Fruit fly (Drosophila melanogaster) whole organism, wandering third instar larva: ENCODE data around the gene CG1958.

Experiments
- Abd-B ChIP-seq: fragments of >200 bp; optimal IDR thresholded peaks from 2 replicates; lab custom pipeline; 2017; ENCODE audit warnings: missing biosample characterization, missing genetic modification characterization
- CG32264 ChIP-seq: fragments of 200-800 bp; sonication (Bioruptor generic); optimal IDR thresholded peaks from 2 replicates; lab custom pipeline; 2016; ENCODE audit warnings: missing biosample characterization, missing genetic modification characterization
- CG9705 ChIP-seq: fragments of 200-800 bp; sonication (Bioruptor generic); optimal IDR thresholded peaks from 2 replicates; lab custom pipeline; 2018; ENCODE audit warnings: missing biosample characterization, mild to moderate bottlenecking, missing genetic modification characterization
- CrebA ChIP-seq: fragments of 200-800 bp; sonication (Bioruptor generic); optimal IDR thresholded peaks from 2 replicates; lab custom pipeline; 2016; ENCODE audit warnings: missing biosample characterization, mild to moderate bottlenecking, missing genetic modification characterization, borderline replicate concordance
- Dfd ChIP-seq: fragments of >200 bp; optimal IDR thresholded peaks from 2 replicates; lab custom pipeline; 2017; ENCODE audit warnings: missing biosample characterization, missing genetic modification characterization
- Dif ChIP-seq: fragments of 200-275, 200-300 bp; sonication (Bioruptor generic); optimal IDR thresholded peaks from 2 replicates; lab custom pipeline; 2018; ENCODE audit warnings: missing biosample characterization, missing genetic modification characterization; ENCODE audit not compliant: partially characterized antibody
- GATAd ChIP-seq: sonication (Bioruptor generic); optimal IDR thresholded peaks from 2 replicates; lab custom pipeline; 2016; ENCODE audit warnings: missing biosample characterization, missing genetic modification characterization
- HLH106 ChIP-seq: fragments of 200-800 bp; optimal IDR thresholded peaks from 3 replicates; lab custom pipeline; 2019; ENCODE audit warnings: missing biosample characterization, mild to moderate bottlenecking, missing genetic modification characterization, moderate library complexity
- Hnf4 ChIP-seq: fragments of 200-800 bp; sonication (Bioruptor generic); optimal IDR thresholded peaks from 2 replicates; lab custom pipeline; 2016; ENCODE audit warnings: missing biosample characterization, mild to moderate bottlenecking, missing genetic modification characterization
- Hr78 ChIP-seq: fragments of >200 bp; optimal IDR thresholded peaks from 2 replicates; lab custom pipeline; 2017; ENCODE audit warnings: missing biosample characterization, missing genetic modification characterization
- Hr83 ChIP-seq: fragments of 200-300 bp; sonication (Bioruptor generic); optimal IDR thresholded peaks from 2 replicates; lab custom pipeline; 2016; ENCODE audit warnings: missing biosample characterization, mild to moderate bottlenecking, missing genetic modification characterization, moderate library complexity; ENCODE audit not compliant: poor library complexity, severe bottlenecking
- Jra ChIP-seq: sonication (Bioruptor generic); optimal IDR thresholded peaks from 2 replicates; lab custom pipeline; 2016; ENCODE audit warnings: missing biosample characterization, missing genetic modification characterization
- Myc ChIP-seq: fragments of >200 bp; optimal IDR thresholded peaks from 2 replicates; lab custom pipeline; 2017
- OdsH ChIP-seq: fragments of 200-800 bp; sonication (Bioruptor generic); optimal IDR thresholded peaks from 2 replicates; lab custom pipeline; 2016; ENCODE audit warnings: missing biosample characterization, mild to moderate bottlenecking, missing genetic modification characterization
- Rel ChIP-seq, 2 experiments: fragments of 200-800 bp; sonication (Bioruptor generic) in 1 of 2; optimal IDR thresholded peaks; 2 replicates in 1 of 2; 3 replicates in 1 of 2; lab custom pipeline; 2016 to 2019; ENCODE audit warnings: mild to moderate bottlenecking in 2 of 2, missing biosample characterization in 2 of 2, missing genetic modification characterization in 2 of 2, moderate library complexity in 1 of 2
- Sp1 ChIP-seq: fragments of 200-800 bp; sonication (Bioruptor generic); optimal IDR thresholded peaks from 3 replicates; lab custom pipeline; 2019; ENCODE audit warnings: missing biosample characterization, mild to moderate bottlenecking, missing genetic modification characterization, moderate library complexity
- Vsx2 ChIP-seq: fragments of 200-300, 225-300 bp; sonication (Bioruptor generic); optimal IDR thresholded peaks from 2 replicates; lab custom pipeline; 2018; ENCODE audit warnings: missing biosample characterization, missing genetic modification characterization; ENCODE audit not compliant: partially characterized antibody
- br ChIP-seq: fragments of 200-800 bp; sonication (Bioruptor generic); optimal IDR thresholded peaks from 2 replicates; lab custom pipeline; 2016; ENCODE audit warnings: missing biosample characterization, missing genetic modification characterization
- dl ChIP-seq, 2 experiments: fragments of 175-275, 200-275 bp in 1 of 2; fragments of 200-275 bp in 1 of 2; sonication (Bioruptor generic); optimal IDR thresholded peaks; lab custom pipeline; 2018; ENCODE audit warnings: mild to moderate bottlenecking in 2 of 2, missing biosample characterization in 2 of 2, missing genetic modification characterization in 2 of 2, moderate library complexity in 2 of 2; ENCODE audit not compliant: partially characterized antibody in 2 of 2, insufficient read depth in 1 of 2
- dmrt93B ChIP-seq: fragments of 200-800 bp; sonication (Bioruptor generic); optimal IDR thresholded peaks from 2 replicates; lab custom pipeline; 2018; ENCODE audit warnings: missing biosample characterization, mild to moderate bottlenecking, missing genetic modification characterization
- dsf ChIP-seq: sonication (Bioruptor generic); optimal IDR thresholded peaks from 2 replicates; lab custom pipeline; 2016; ENCODE audit warnings: missing biosample characterization, missing genetic modification characterization, borderline replicate concordance
- ey ChIP-seq: fragments of 200-800 bp; sonication (Bioruptor generic); optimal IDR thresholded peaks from 2 replicates; lab custom pipeline; 2016; ENCODE audit warnings: missing biosample characterization, missing genetic modification characterization
- foxo ChIP-seq, 2 experiments: fragments of 200-800 bp; sonication (Bioruptor generic); optimal IDR thresholded peaks; 2 replicates in 1 of 2; 3 replicates in 1 of 2; lab custom pipeline; 2016 to 2017; ENCODE audit warnings: missing biosample characterization in 2 of 2, missing genetic modification characterization in 2 of 2
- fru ChIP-seq: fragments of 200-800 bp; sonication (Bioruptor generic); optimal IDR thresholded peaks from 3 replicates; lab custom pipeline; 2016; ENCODE audit warnings: missing biosample characterization, mild to moderate bottlenecking, missing genetic modification characterization
- h ChIP-seq: fragments of 200-800 bp; sonication (Bioruptor generic); optimal IDR thresholded peaks from 3 replicates; lab custom pipeline; 2016; ENCODE audit warnings: missing biosample characterization, mild to moderate bottlenecking, missing genetic modification characterization
- jim ChIP-seq: fragments of 175-275, 200-325 bp; sonication (Bioruptor generic); optimal IDR thresholded peaks from 2 replicates; lab custom pipeline; 2016; ENCODE audit warnings: missing biosample characterization, mild to moderate bottlenecking, missing genetic modification characterization
- lola ChIP-seq: fragments of >200 bp; optimal IDR thresholded peaks from 2 replicates; lab custom pipeline; 2017; ENCODE audit warnings: missing biosample characterization, missing genetic modification characterization
- psq ChIP-seq: fragments of 200-800 bp; sonication (Bioruptor generic); optimal IDR thresholded peaks from 3 replicates; lab custom pipeline; 2017; ENCODE audit warnings: missing biosample characterization, mild to moderate bottlenecking, missing genetic modification characterization, moderate library complexity
- rgr ChIP-seq: fragments of 200-800 bp; sonication (Bioruptor generic); optimal IDR thresholded peaks from 3 replicates; lab custom pipeline; 2016; ENCODE audit warnings: missing biosample characterization, mild to moderate bottlenecking, missing genetic modification characterization
- sage ChIP-seq: fragments of 200-800 bp; sonication (Bioruptor generic); optimal IDR thresholded peaks from 2 replicates; lab custom pipeline; 2016; ENCODE audit warnings: missing biosample characterization, mild to moderate bottlenecking, missing genetic modification characterization
- sv ChIP-seq: fragments of 200-800 bp; sonication (Bioruptor generic); optimal IDR thresholded peaks from 3 replicates; lab custom pipeline; 2016; ENCODE audit warnings: missing biosample characterization, missing genetic modification characterization
- tai ChIP-seq: sonication (Bioruptor generic); optimal IDR thresholded peaks from 2 replicates; lab custom pipeline; 2016; ENCODE audit warnings: missing biosample characterization, missing genetic modification characterization
- woc ChIP-seq: sonication (Bioruptor generic); optimal IDR thresholded peaks from 2 replicates; lab custom pipeline; 2016; ENCODE audit warnings: missing biosample characterization, mild to moderate bottlenecking, missing genetic modification characterization

CG1958 gene

DNA sequence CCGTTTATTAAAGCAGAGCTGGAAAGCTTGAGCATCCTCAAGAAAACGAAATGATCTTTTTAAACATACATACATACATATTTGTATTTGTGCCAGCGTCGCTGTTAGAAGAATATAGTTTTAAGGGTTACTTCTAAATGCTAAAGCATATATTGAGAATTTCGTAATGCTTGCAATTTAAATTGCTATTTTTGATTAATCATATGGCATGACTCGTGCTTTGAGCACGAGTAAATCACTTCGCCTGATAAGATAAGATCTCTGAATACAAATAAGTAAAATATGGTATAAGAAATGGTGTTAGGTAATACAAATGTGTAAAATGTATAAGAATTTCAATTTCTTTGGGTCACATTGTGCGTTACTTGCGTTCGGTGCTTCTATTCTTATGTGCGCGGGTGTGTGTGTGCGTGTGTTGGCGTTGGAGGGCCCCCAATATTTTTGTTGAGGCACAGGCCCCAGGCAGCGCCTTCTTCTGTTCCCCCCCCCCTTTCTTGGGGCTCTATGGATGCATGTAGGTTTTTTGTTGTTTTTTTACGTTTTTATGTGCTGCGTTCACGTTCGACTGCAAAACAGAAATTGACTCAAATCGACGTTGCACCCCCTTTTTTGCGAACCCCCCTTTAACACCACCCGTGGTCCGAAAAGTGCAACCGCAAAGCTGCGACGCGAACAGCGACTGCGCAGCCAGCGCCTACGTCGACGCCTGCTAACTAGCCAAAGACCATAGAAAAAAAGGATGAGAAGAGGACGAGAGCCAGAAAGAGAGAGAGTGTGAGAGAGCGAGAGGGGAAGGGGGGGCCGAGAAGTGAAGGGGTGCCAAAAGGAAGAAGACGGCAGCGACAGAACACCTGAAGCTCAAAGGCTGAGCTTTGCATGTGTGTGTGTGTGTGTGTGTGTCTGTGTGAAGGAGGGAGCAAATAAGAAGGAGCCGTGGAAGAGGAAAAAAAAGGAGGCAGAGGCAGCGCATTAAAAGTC, 34.9 kb downstream of the CG1958 start (continued):
- TF ChIP-seq dsf (GFP tag; lab: Kevin White, UChicago) (no peak), Dfd (peak; percentile 37)
- TF ChIP-seq, all 38 proteins: peak for 22

DNA sequence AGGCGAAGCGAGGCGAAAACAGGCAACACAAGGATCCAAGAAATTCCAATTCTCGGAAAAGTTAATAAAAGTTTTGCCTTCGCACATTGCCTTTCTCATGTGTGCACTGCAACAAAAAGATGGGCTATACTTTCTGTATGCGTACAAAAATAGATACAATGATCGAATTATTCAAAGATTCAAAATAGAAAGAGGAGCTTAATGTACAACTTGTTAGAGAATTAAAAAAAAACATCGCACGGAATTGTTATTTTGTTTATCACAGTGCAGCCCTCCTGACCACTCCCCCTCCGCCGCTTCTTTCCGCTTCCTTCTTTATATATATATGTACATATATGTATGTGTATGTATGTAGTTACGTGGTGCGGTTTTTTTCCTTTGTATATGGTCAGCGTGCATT, 35.6 kb downstream of the CG1958 start:
- TF ChIP-seq rgr (GFP tag; lab: Kevin White, UChicago) (peak; percentile 91), Hnf4 (GFP tag; lab: Kevin White, UChicago) (peak; percentile 90), CG32264 (GFP tag; lab: Kevin White, UChicago) (peak; percentile 68), fru (GFP tag; lab: Kevin White, UChicago) (peak; percentile 95), Rel (GFP tag; optimal IDR thresholded peaks at IDR 0.05; lab: Kevin White, UChicago) (peak; percentile 19), Rel (tag; optimal IDR thresholded peaks at IDR 0.05; lab: Kevin White, UChicago) (peak; percentile 41), woc (GFP tag; lab: Kevin White, UChicago) (peak; percentile 73), Hr78 (GFP tag; lab: Kevin White, UChicago) (no peak), Sp1 (GFP tag; lab: Kevin White, UChicago) (peak; percentile 93), dsf (GFP tag; lab: Kevin White, UChicago) (peak; percentile 73), dmrt93B (GFP tag; lab: Kevin White, UChicago) (peak; percentile 88), h (GFP tag; lab: Kevin White, UChicago) (peak; percentile 93), HLH106 (tag; lab: Kevin White, UChicago) (peak; percentile 87), foxo (GFP tag; optimal IDR thresholded peaks at IDR 0.05; lab: Kevin White, UChicago) (peak in 1 of 2 experiments; percentile 94), GATAd (GFP tag; lab: Kevin White, UChicago) (peak; percentile 5), tai (GFP tag; lab: Kevin White, UChicago) (peak; percentile 89), br (GFP tag; lab: Kevin White, UChicago) (peak; percentile 88), Dif (GFP tag; lab: Kevin White, UChicago) (no peak), sage (GFP tag; lab: Kevin White, UChicago) (peak; percentile 86), OdsH (GFP tag; lab: Kevin White, UChicago) (peak; percentile 89), Abd-B (GFP tag; lab: Kevin White, UChicago) (no peak), Vsx2 (GFP tag; lab: Kevin White, UChicago) (no peak), psq (GFP tag; lab: Kevin White, UChicago) (peak; percentile 80), Jra (GFP tag; lab: Kevin White, UChicago) (peak; percentile 72), CG9705 (peak; percentile 86), Myc (lab: Kevin White, UChicago) (no peak), sv (no peak), lola (no peak), CrebA (GFP tag; lab: Kevin White, UChicago) (peak; percentile 64), Hr83 (GFP tag; lab: Kevin White, UChicago) (peak; percentile 2), jim (GFP tag; lab: Kevin White, UChicago) (no peak), dl (GFP tag; optimal IDR thresholded peaks at IDR 0.05; lab: Kevin White, UChicago; ENCODE audit: insufficient read depth in 1 of 2, partially characterized antibody in 2 of 2) (no peak), ey (peak; percentile 92)

DNA sequence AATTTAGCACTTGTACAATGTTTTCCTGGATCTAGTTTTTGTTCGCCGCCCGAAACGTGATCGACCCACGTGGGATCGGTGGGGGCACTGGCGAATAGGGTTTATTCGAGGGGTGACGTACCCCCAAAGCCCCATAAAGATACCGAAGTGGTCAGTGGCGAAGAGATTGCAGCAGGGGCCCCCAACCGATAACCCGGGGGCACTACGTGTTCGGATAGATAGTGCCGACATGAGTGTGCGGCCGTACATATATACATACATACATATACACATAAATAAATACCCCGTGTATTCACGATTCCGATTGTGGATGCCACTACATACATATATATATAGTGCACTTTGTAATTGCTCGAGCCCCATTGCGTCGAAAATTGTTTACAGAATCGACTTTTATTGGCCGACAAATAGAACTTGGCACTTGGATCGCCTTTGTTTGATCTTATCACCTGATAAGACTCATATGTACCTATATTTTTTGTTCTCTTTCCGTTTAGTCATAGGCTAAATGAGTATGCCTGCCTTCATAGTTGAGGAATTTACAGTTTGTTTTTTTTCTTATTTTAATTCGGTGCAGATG, 37.2 kb downstream of the CG1958 start:
- TF ChIP-seq Hnf4 (GFP tag; lab: Kevin White, UChicago): no peak
- TF ChIP-seq Rel (GFP tag; optimal IDR thresholded peaks at IDR 0.05; lab: Kevin White, UChicago): no peak
- peak; percentile 31 for TF ChIP-seq Rel (tag; optimal IDR thresholded peaks at IDR 0.05; lab: Kevin White, UChicago)
